Fruit fly (Drosophila melanogaster) whole organism, adult: Measurements from ENCODE around the gene Ctr1C.

Source experiments
- CG11617 ChIP-seq: fragments of 200-800 bp; sonication (Bioruptor generic); optimal IDR thresholded peaks from 2 replicates; lab custom pipeline; 2017; ENCODE audit warnings: mild to moderate bottlenecking, missing biosample characterization, missing genetic modification reagents, missing genetic modification characterization
- CG12768 ChIP-seq: fragments of 200-800 bp; sonication (Bioruptor generic); optimal IDR thresholded peaks from 2 replicates; lab custom pipeline; 2017; ENCODE audit warnings: missing biosample characterization, missing genetic modification characterization, mild to moderate bottlenecking, moderate library complexity, missing genetic modification reagents
- CG1620 ChIP-seq: fragments of 200-800 bp; sonication (Bioruptor generic); optimal IDR thresholded peaks from 2 replicates; lab custom pipeline; 2016; ENCODE audit warnings: missing biosample characterization, missing genetic modification characterization
- CG33017 ChIP-seq: fragments of 200-800 bp; sonication (Bioruptor generic); optimal IDR thresholded peaks from 2 replicates; lab custom pipeline; 2018; ENCODE audit warnings: missing biosample characterization, mild to moderate bottlenecking, missing genetic modification characterization, moderate library complexity
- CG5204 ChIP-seq: fragments of 200-800 bp; sonication (Bioruptor generic); optimal IDR thresholded peaks from 2 replicates; lab custom pipeline; 2016; ENCODE audit warnings: missing biosample characterization, missing genetic modification characterization
- CG7045 ChIP-seq: fragments of 200-800 bp; sonication (Bioruptor generic); optimal IDR thresholded peaks from 2 replicates; lab custom pipeline; 2017; ENCODE audit warnings: missing biosample characterization, mild to moderate bottlenecking, missing genetic modification characterization
- CG7101 ChIP-seq: fragments of 200-800 bp; sonication (Bioruptor generic); optimal IDR thresholded peaks from 2 replicates; lab custom pipeline; 2018; ENCODE audit warnings: missing biosample characterization, mild to moderate bottlenecking, missing genetic modification characterization, moderate library complexity
- cic ChIP-seq: fragments of 200-800 bp; sonication (Bioruptor generic); optimal IDR thresholded peaks from 2 replicates; lab custom pipeline; 2017; ENCODE audit warnings: missing biosample characterization, mild to moderate bottlenecking, missing genetic modification characterization, moderate library complexity
- tj ChIP-seq: fragments of 200-800 bp; sonication (Bioruptor generic); optimal IDR thresholded peaks from 3 replicates; lab custom pipeline; 2017; ENCODE audit warnings: missing biosample characterization, mild to moderate bottlenecking, missing genetic modification characterization, moderate library complexity

Gene Ctr1C

DNA sequence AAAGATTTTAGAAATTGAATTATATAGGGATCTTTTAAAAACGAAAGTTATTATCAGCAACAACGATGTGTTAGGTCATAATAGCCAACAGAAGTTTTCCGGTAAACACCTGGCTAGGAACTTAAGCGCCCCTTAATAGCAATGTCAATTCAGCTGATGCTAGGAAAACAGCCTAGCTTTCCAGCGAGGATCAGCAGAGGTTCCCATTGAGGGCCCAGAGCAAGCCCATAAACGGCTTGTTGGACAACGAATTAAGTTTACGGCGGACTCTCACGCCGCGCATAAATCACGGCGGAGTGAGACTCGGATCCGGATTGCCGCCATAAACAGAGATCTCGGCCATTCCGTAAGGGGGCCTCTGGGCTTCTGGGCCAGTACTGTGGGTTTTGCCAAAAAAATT is 50.4 kb downstream of the Ctr1C start:
- TF ChIP-seq CG11617 (GFP tag; lab: Kevin White, UChicago) (peak; percentile 39), tj (GFP tag; lab: Kevin White, UChicago) (no peak), CG7101 (tag; lab: Kevin White, UChicago) (peak; percentile 38), CG7045 (peak; percentile 62), CG5204 (GFP tag; lab: Kevin White, UChicago) (no peak), CG33017 (tag; lab: Kevin White, UChicago) (peak; percentile 29), cic (peak; percentile 54), CG12768 (peak; percentile 37), CG1620 (no peak)
